Fruit fly (Drosophila melanogaster) whole organism, embryonic: Measurements from ENCODE around the gene CG8677.

ENCODE experiments used
- B-H2 ChIP-seq: fragments of 200-800 bp; sonication (Bioruptor generic); optimal IDR thresholded peaks from 2 replicates; lab custom pipeline; 2018; ENCODE audit warnings: missing biosample characterization, mild to moderate bottlenecking, missing genetic modification characterization
- Blimp-1 ChIP-seq: fragments of 200-800 bp; sonication (Bioruptor generic); optimal IDR thresholded peaks from 3 replicates; lab custom pipeline; 2018; ENCODE audit warnings: missing biosample characterization, missing genetic modification characterization, mild to moderate bottlenecking, moderate library complexity, missing genetic modification reagents
- C15 ChIP-seq: fragments of 200-800 bp; sonication (Bioruptor generic); IDR thresholded peaks from 3 replicates; pipeline ENCODE4 v1.3.6; 2022; ENCODE audit warnings: missing biosample characterization, missing genetic modification characterization
- CG10267 ChIP-seq: fragments of 200-800 bp; sonication (Bioruptor generic); optimal IDR thresholded peaks from 2 replicates; lab custom pipeline; 2018; ENCODE audit warnings: missing biosample characterization, mild to moderate bottlenecking, missing genetic modification characterization, moderate library complexity
- CG10462 ChIP-seq: fragments of 200-800 bp; sonication (Bioruptor generic); optimal IDR thresholded peaks from 2 replicates; lab custom pipeline; 2016; ENCODE audit warnings: missing biosample characterization, missing genetic modification characterization
- CG11085 ChIP-seq: fragments of 200-800 bp; sonication (Bioruptor generic); IDR thresholded peaks from 2 replicates; pipeline ENCODE4 v1.3.6; 2022; ENCODE audit warnings: missing biosample characterization, missing genetic modification characterization
- CG12942 ChIP-seq: fragments of 200-800 bp; sonication (Bioruptor generic); optimal IDR thresholded peaks from 3 replicates; lab custom pipeline; 2016; ENCODE audit warnings: missing biosample characterization, missing genetic modification characterization
- CG13894 ChIP-seq: fragments of 200-800 bp; sonication (Bioruptor generic); optimal IDR thresholded peaks from 3 replicates; lab custom pipeline; 2018; ENCODE audit warnings: missing biosample characterization, mild to moderate bottlenecking, missing genetic modification characterization, moderate library complexity
- CG1647 ChIP-seq: fragments of 200-800 bp; sonication (Bioruptor generic); optimal IDR thresholded peaks from 3 replicates; lab custom pipeline; 2016; ENCODE audit warnings: missing biosample characterization, missing genetic modification characterization
- CG17568 ChIP-seq: fragments of 200-800 bp; sonication (Bioruptor generic); optimal IDR thresholded peaks from 2 replicates; lab custom pipeline; 2018; ENCODE audit warnings: missing biosample characterization, mild to moderate bottlenecking, missing genetic modification characterization, moderate library complexity
- CG1832 ChIP-seq: fragments of 200-800 bp; sonication (Bioruptor generic); optimal IDR thresholded peaks from 2 replicates; lab custom pipeline; 2017; ENCODE audit warnings: missing biosample characterization, mild to moderate bottlenecking, missing genetic modification characterization, inconsistent platforms
- CG18764 ChIP-seq: fragments of 200-800 bp; sonication (Bioruptor generic); optimal IDR thresholded peaks from 3 replicates; lab custom pipeline; 2016; ENCODE audit warnings: missing biosample characterization, missing genetic modification characterization
- CG2199 ChIP-seq: fragments of 200-800 bp; sonication (Bioruptor generic); IDR thresholded peaks from 3 replicates; pipeline ENCODE4 v1.3.6; 2022; ENCODE audit warnings: missing biosample characterization, missing genetic modification characterization
- CG2202 ChIP-seq: fragments of 200-800 bp; sonication (Bioruptor generic); optimal IDR thresholded peaks from 2 replicates; lab custom pipeline; 2018; ENCODE audit warnings: missing biosample characterization, mild to moderate bottlenecking, missing genetic modification characterization
- CG2712 ChIP-seq: fragments of 200-800 bp; optimal IDR thresholded peaks from 3 replicates; lab custom pipeline; 2019; ENCODE audit warnings: missing biosample characterization, mild to moderate bottlenecking, missing genetic modification characterization, moderate library complexity
- CG32532 ChIP-seq: fragments of 200-800 bp; sonication (Bioruptor generic); IDR thresholded peaks from 2 replicates; pipeline ENCODE4 v1.3.6; 2022; ENCODE audit warnings: missing biosample characterization, missing genetic modification characterization
- CG33557 ChIP-seq: fragments of 200-800 bp; sonication (Bioruptor generic); optimal IDR thresholded peaks from 2 replicates; lab custom pipeline; 2019; ENCODE audit warnings: missing biosample characterization, mild to moderate bottlenecking, missing genetic modification characterization, moderate library complexity
- CG34422 ChIP-seq: fragments of 200-800 bp; sonication (Bioruptor generic); IDR thresholded peaks from 3 replicates; pipeline ENCODE4 v1.3.6; 2022; ENCODE audit warnings: missing biosample characterization, missing genetic modification characterization
- CG3995 ChIP-seq: fragments of 200-800 bp; sonication (Bioruptor generic); optimal IDR thresholded peaks from 3 replicates; lab custom pipeline; 2016; ENCODE audit warnings: missing biosample characterization, missing genetic modification characterization
- CG4360 ChIP-seq: fragments of 200-800 bp; sonication (Bioruptor generic); IDR thresholded peaks from 2 replicates; pipeline ENCODE4 v1.3.6; 2022; ENCODE audit warnings: missing biosample characterization, missing genetic modification characterization
- CG6272 ChIP-seq: fragments of 200-800 bp; sonication (Bioruptor generic); IDR thresholded peaks from 2 replicates; pipeline ENCODE4 v1.3.6; 2022; ENCODE audit warnings: missing biosample characterization, missing genetic modification characterization
- CG7556 ChIP-seq: fragments of 200-800 bp; sonication (Bioruptor generic); optimal IDR thresholded peaks from 2 replicates; lab custom pipeline; 2017; ENCODE audit warnings: missing biosample characterization, mild to moderate bottlenecking, missing genetic modification characterization
- D19A ChIP-seq: fragments of 200-800 bp; optimal IDR thresholded peaks from 3 replicates; lab custom pipeline; 2019; ENCODE audit warnings: missing biosample characterization, mild to moderate bottlenecking, missing genetic modification characterization, moderate library complexity
- Drgx ChIP-seq: fragments of 200-800 bp; sonication (Bioruptor generic); IDR thresholded peaks from 2 replicates; pipeline ENCODE4 v1.3.6; 2022; ENCODE audit warnings: missing biosample characterization, missing genetic modification characterization
- Fer1 ChIP-seq: fragments of 200-800 bp; sonication (Bioruptor generic); optimal IDR thresholded peaks from 2 replicates; lab custom pipeline; 2017; ENCODE audit warnings: missing biosample characterization, mild to moderate bottlenecking, missing genetic modification characterization
- Gsc ChIP-seq: fragments of 200-800 bp; sonication (Bioruptor generic); IDR thresholded peaks from 2 replicates; pipeline ENCODE4 v1.3.6; 2022; ENCODE audit warnings: missing biosample characterization, missing genetic modification characterization
- Hey ChIP-seq: fragments of 200-800 bp; sonication (Bioruptor generic); optimal IDR thresholded peaks from 3 replicates; lab custom pipeline; 2018; ENCODE audit warnings: missing biosample characterization, mild to moderate bottlenecking, missing genetic modification characterization
- HmgD ChIP-seq: fragments of 200-800 bp; sonication (Bioruptor generic); optimal IDR thresholded peaks from 3 replicates; lab custom pipeline; 2016; ENCODE audit warnings: missing biosample characterization, missing genetic modification characterization
- Lim3 ChIP-seq: fragments of 200-800 bp; sonication (Bioruptor generic); IDR thresholded peaks from 2 replicates; pipeline ENCODE4 v1.3.6; 2022; ENCODE audit warnings: missing biosample characterization, missing genetic modification characterization
- Nf-YA ChIP-seq: fragments of 200-800 bp; sonication (Bioruptor generic); IDR thresholded peaks from 2 replicates; pipeline ENCODE4 v1.3.6; 2022; ENCODE audit warnings: missing biosample characterization, missing genetic modification characterization
- Poxn ChIP-seq: fragments of 200-800 bp; sonication (Bioruptor generic); IDR thresholded peaks from 2 replicates; pipeline ENCODE4 v1.3.6; 2022; ENCODE audit warnings: missing biosample characterization, missing genetic modification characterization
- Spps ChIP-seq: fragments of 200-800 bp; sonication (Bioruptor generic); optimal IDR thresholded peaks from 2 replicates; lab custom pipeline; 2018; ENCODE audit warnings: missing biosample characterization, mild to moderate bottlenecking, missing genetic modification characterization
- Usf ChIP-seq: fragments of 200-800 bp; sonication (Bioruptor generic); optimal IDR thresholded peaks from 2 replicates; lab custom pipeline; 2017; ENCODE audit warnings: missing genotype, missing biosample characterization, missing genetic modification characterization
- ara ChIP-seq: fragments of 200-800 bp; sonication (Bioruptor generic); IDR thresholded peaks from 2 replicates; pipeline ENCODE4 v1.3.6; 2022; ENCODE audit warnings: missing biosample characterization, missing genetic modification characterization
- az2 ChIP-seq: fragments of 200-800 bp; sonication (Bioruptor generic); optimal IDR thresholded peaks from 3 replicates; lab custom pipeline; 2016; ENCODE audit warnings: missing biosample characterization, missing genetic modification characterization
- bowl ChIP-seq: fragments of 200-800 bp; sonication (Bioruptor generic); IDR thresholded peaks from 2 replicates; pipeline ENCODE4 v1.3.6; 2022; ENCODE audit warnings: missing biosample characterization, missing genetic modification characterization
- cad ChIP-seq: fragments of >200 bp; optimal IDR thresholded peaks from 2 replicates; lab custom pipeline; 2017; ENCODE audit warnings: missing biosample characterization, missing genetic modification characterization
- croc ChIP-seq: fragments of 200-800 bp; sonication (Bioruptor generic); conservative IDR thresholded peaks from 3 replicates; pipeline ENCODE4 v1.3.6; 2022; ENCODE audit warnings: missing biosample characterization, missing genetic modification characterization
- dysf ChIP-seq: fragments of 200-800 bp; sonication (Bioruptor generic); IDR thresholded peaks from 3 replicates; pipeline ENCODE4 v1.3.6; 2022; ENCODE audit warnings: missing biosample characterization, missing genetic modification characterization
- emc ChIP-seq: fragments of 200-800 bp; sonication (Bioruptor generic); optimal IDR thresholded peaks from 2 replicates; lab custom pipeline; 2016; ENCODE audit warnings: missing biosample characterization, missing genetic modification characterization
- fru ChIP-seq: fragments of >200 bp; optimal IDR thresholded peaks from 2 replicates; lab custom pipeline; 2017
- her ChIP-seq: fragments of 200-800 bp; sonication (Bioruptor generic); optimal IDR thresholded peaks from 2 replicates; lab custom pipeline; 2016; ENCODE audit warnings: missing biosample characterization, missing genetic modification characterization
- lmd ChIP-seq: fragments of 200-800 bp; sonication (Bioruptor generic); IDR thresholded peaks from 2 replicates; pipeline ENCODE4 v1.3.6; 2022; ENCODE audit warnings: missing biosample characterization, missing genetic modification characterization
- lola ChIP-seq, 3 experiments: fragments of >200 bp in 2 of 3; fragments of 200-800 bp in 1 of 3; sonication (Bioruptor generic) in 1 of 3; optimal IDR thresholded peaks; 2 replicates each; lab custom pipeline; 2017 to 2019; ENCODE audit warnings: missing biosample characterization in 3 of 3, missing genetic modification characterization in 3 of 3, mild to moderate bottlenecking in 1 of 3, moderate library complexity in 1 of 3
- maf-S ChIP-seq: fragments of 200-800 bp; sonication (Bioruptor generic); optimal IDR thresholded peaks from 2 replicates; lab custom pipeline; 2016; ENCODE audit warnings: missing biosample characterization, missing genetic modification characterization
- nerfin-1 ChIP-seq: fragments of 200-800 bp; sonication (Bioruptor generic); optimal IDR thresholded peaks from 3 replicates; lab custom pipeline; 2019; ENCODE audit warnings: missing biosample characterization, mild to moderate bottlenecking, missing genetic modification characterization, moderate library complexity
- pho ChIP-seq: fragments of 200-800 bp; sonication (Bioruptor generic); optimal IDR thresholded peaks from 2 replicates; lab custom pipeline; 2016; ENCODE audit warnings: missing biosample characterization, missing genetic modification characterization
- scrt ChIP-seq: fragments of 200-800 bp; sonication (Bioruptor generic); optimal IDR thresholded peaks from 2 replicates; lab custom pipeline; 2018; ENCODE audit warnings: missing biosample characterization, mild to moderate bottlenecking, missing genetic modification characterization, moderate library complexity
- slbo ChIP-seq: fragments of 200-800 bp; sonication (Bioruptor generic); IDR thresholded peaks from 2 replicates; pipeline ENCODE4 v1.3.6; 2022; ENCODE audit warnings: missing biosample characterization, missing genetic modification characterization
- tap ChIP-seq: fragments of 200-800 bp; optimal IDR thresholded peaks from 3 replicates; lab custom pipeline; 2019; ENCODE audit warnings: missing biosample characterization, mild to moderate bottlenecking, missing genetic modification characterization, moderate library complexity
- twi ChIP-seq: fragments of 200-800 bp; optimal IDR thresholded peaks from 2 replicates; lab custom pipeline; 2019; ENCODE audit warnings: missing biosample characterization, mild to moderate bottlenecking, missing genetic modification characterization, moderate library complexity
- unpg ChIP-seq: fragments of 200-800 bp; sonication (Bioruptor generic); optimal IDR thresholded peaks from 3 replicates; lab custom pipeline; 2018; ENCODE audit warnings: missing biosample characterization, mild to moderate bottlenecking, missing genetic modification characterization, moderate library complexity
- usp ChIP-seq: fragments of >200 bp; optimal IDR thresholded peaks from 2 replicates; lab custom pipeline; 2017; ENCODE audit warnings: missing biosample characterization, missing genetic modification characterization

Gene CG8677

dm6 chr2L:21214961-21215362, 6.2 kb upstream of the CG8677 start (continued):
- peak; percentile 49 for TF ChIP-seq her (GFP tag; lab: Kevin White, UChicago)
- TF ChIP-seq maf-S = no peak
- no peak for TF ChIP-seq scrt
- TF ChIP-seq Drgx (GFP tag; lab: Robert Waterston, UW) = no peak
- no peak for TF ChIP-seq Gsc (GFP tag; lab: Robert Waterston, UW)
- no peak for TF ChIP-seq CG33557 (GFP tag; lab: Kevin White, UChicago)
- TF ChIP-seq B-H2 = peak; percentile 22
- TF ChIP-seq fru (lab: Kevin White, UChicago) = no peak
- 0 out of 2 replicates have a peak, but pooled peaks have one; percentile 57 for TF ChIP-seq Nf-YA (GFP tag; lab: Robert Waterston, UW)
- no peak for TF ChIP-seq usp
- no peak for TF ChIP-seq CG17568 (GFP tag; lab: Kevin White, UChicago)
- no peak for TF ChIP-seq pho (GFP tag; lab: Kevin White, UChicago)
- TF ChIP-seq lola (GFP tag; optimal IDR thresholded peaks at IDR 0.05; lab: Kevin White, UChicago) = peak in 1 of 3 experiments; percentile 3
- no peak for TF ChIP-seq dysf (GFP tag; lab: Robert Waterston, UW)
- no peak for TF ChIP-seq CG10267 (tag; lab: Kevin White, UChicago)
- TF ChIP-seq emc (GFP tag; lab: Kevin White, UChicago) = no peak
- TF ChIP-seq Poxn (GFP tag; lab: Robert Waterston, UW) = no peak
- TF ChIP-seq nerfin-1 (tag; lab: Kevin White, UChicago) = peak; percentile 27
- no peak for TF ChIP-seq CG7556 (GFP tag; lab: Kevin White, UChicago)
- peak; percentile 54 for TF ChIP-seq CG1647 (GFP tag; lab: Kevin White, UChicago)
- peak; percentile 15; the same call in 1 of the 2 replicates for TF ChIP-seq bowl
- no peak; the same call in none of the 2 replicates for TF ChIP-seq CG32532 (GFP tag; lab: Robert Waterston, UW)
- TF ChIP-seq croc (GFP tag; lab: Robert Waterston, UW) = no peak
- no peak for TF ChIP-seq Usf (GFP tag; lab: Kevin White, UChicago)
- TF ChIP-seq CG34422 (GFP tag; lab: Robert Waterston, UW) = no peak
- no peak for TF ChIP-seq Fer1
- no peak for TF ChIP-seq Blimp-1 (GFP tag; lab: Kevin White, UChicago)
- peak; percentile 5 for TF ChIP-seq CG12942 (GFP tag; lab: Kevin White, UChicago)
- TF ChIP-seq C15 (GFP tag; lab: Robert Waterston, UW) = no peak
- no peak for TF ChIP-seq CG1832 (GFP tag; lab: Kevin White, UChicago)
- TF ChIP-seq CG2202 (tag; lab: Kevin White, UChicago) = no peak
- TF ChIP-seq twi (tag; lab: Kevin White, UChicago) = no peak
- no peak for TF ChIP-seq Hey
- TF ChIP-seq lmd (GFP tag; lab: Robert Waterston, UW) = no peak; the same call in 1 of the 2 replicates
- TF ChIP-seq cad = no peak
- TF ChIP-seq CG6272 (GFP tag; lab: Robert Waterston, UW) = peak; percentile 42; the same call in 1 of the 2 replicates
- TF ChIP-seq CG18764 = no peak
- TF ChIP-seq CG13894 = peak; percentile 61
- peak; percentile 42 for TF ChIP-seq CG11085 (GFP tag; lab: Robert Waterston, UW)
- TF ChIP-seq CG2712 (tag; lab: Kevin White, UChicago) = no peak
- peak; percentile 49; the same call in 1 of the 2 replicates for TF ChIP-seq slbo (GFP tag; lab: Robert Waterston, UW)
- TF ChIP-seq tap (tag; lab: Kevin White, UChicago) = no peak
- TF ChIP-seq CG10462 = no peak
- no peak for TF ChIP-seq Spps (tag; lab: Kevin White, UChicago)
- peak; percentile 53 for TF ChIP-seq CG3995 (GFP tag; lab: Kevin White, UChicago)
- TF ChIP-seq unpg (GFP tag; lab: Kevin White, UChicago) = no peak
- no peak for TF ChIP-seq az2 (GFP tag; lab: Kevin White, UChicago)
- peak; percentile 29 for TF ChIP-seq D19A
- no peak for TF ChIP-seq CG4360 (GFP tag; lab: Robert Waterston, UW)
- no peak for TF ChIP-seq Lim3 (GFP tag; lab: Robert Waterston, UW)
- TF ChIP-seq HmgD (GFP tag; lab: Kevin White, UChicago) = peak; percentile 19
- peak; percentile 69; the same call in 1 of the 2 replicates for TF ChIP-seq ara (GFP tag; lab: Robert Waterston, UW)
- TF ChIP-seq CG2199 (GFP tag; lab: Robert Waterston, UW) = peak; percentile 96
